Fruit fly (Drosophila melanogaster) Kc167 (cell line): ENCODE measurements around the gene sun.

ENCODE experiments used
- Myc ChIP-seq: fragments of >200 bp; optimal IDR thresholded peaks from 2 replicates; lab custom pipeline; 2017; ENCODE audit warnings: missing external identifiers
- Sin3A ChIP-seq: fragments of >200 bp; optimal IDR thresholded peaks from 2 replicates; lab custom pipeline; 2018; ENCODE audit warnings: missing external identifiers
- insv ChIP-seq: fragments of >200 bp; optimal IDR thresholded peaks from 3 replicates; lab custom pipeline; 2018; ENCODE audit warnings: missing external identifiers
- psq ChIP-seq: fragments of >200 bp; optimal IDR thresholded peaks from 2 replicates; lab custom pipeline; 2017; ENCODE audit warnings: missing external identifiers
- ttk ChIP-seq: sonication (Bioruptor generic); optimal IDR thresholded peaks from 2 replicates; lab custom pipeline; 2017; ENCODE audit warnings: missing external identifiers

dm6 chrX:15852815-15853542, 3.9 kb upstream of the sun start, which contains the start of the genes UBL3 and CG15914:
- no peak for TF ChIP-seq Sin3A (lab: Kevin White, UChicago)
- no peak for TF ChIP-seq psq (lab: Kevin White, UChicago)
- TF ChIP-seq Myc (lab: Kevin White, UChicago): no peak
- no peak for TF ChIP-seq insv (lab: Kevin White, UChicago)
- TF ChIP-seq ttk (lab: Kevin White, UChicago): no peak
